Fruit fly (Drosophila melanogaster) S2 (cell line): ENCODE measurements around the gene Nckx30C.

ENCODE experiments used
- CG8478 ChIP-seq: fragments of >200 bp; optimal IDR thresholded peaks from 2 replicates; lab custom pipeline; 2018
- CTCF ChIP-seq, 2 experiments: fragments of >200 bp; optimal IDR thresholded peaks; 2 replicates each; lab custom pipeline; 2018

DNA sequence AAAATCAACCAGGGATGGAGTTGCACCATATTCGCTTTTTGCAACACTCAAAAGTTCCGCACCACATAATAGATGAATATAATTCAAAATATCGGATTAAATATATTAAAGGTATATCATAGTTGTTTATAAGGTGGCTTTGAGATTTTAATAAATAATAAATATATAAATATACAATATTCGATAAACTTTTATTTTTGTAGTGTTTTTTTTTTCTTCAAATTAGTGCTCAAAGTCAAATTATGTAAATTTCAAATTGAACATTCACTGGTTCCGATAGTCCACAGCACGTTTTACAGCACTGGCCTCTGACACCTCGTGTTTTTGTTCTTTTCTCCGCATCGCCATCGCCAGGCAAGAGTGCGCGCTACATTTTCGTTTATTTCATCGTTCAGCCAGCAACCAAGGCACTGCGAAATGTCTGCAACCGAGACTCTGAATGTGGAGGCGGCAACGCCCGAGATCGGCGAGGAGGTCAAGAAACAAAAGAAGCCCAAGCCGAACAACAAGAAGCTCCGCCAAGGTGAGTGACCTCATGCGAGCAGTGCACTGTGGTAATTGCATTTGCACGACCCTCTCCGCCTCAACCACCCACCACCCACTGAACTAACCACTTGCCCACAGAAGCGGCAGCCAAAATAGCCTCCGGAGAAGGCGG is 17.0 kb upstream of the Nckx30C start, which contains the start of the genes Taf11 and und:
- TF ChIP-seq CG8478 (lab: Kevin White, UChicago) = no peak
- no peak for TF ChIP-seq CTCF (optimal IDR thresholded peaks at IDR 0.05; lab: Kevin White, UChicago)
